Fruit fly (Drosophila melanogaster) whole organism, prepupa: ENCODE results near the gene lectin-37Db.

Source experiments
- Blimp-1 ChIP-seq: fragments of 200-800 bp; sonication (Bioruptor generic); optimal IDR thresholded peaks from 3 replicates; lab custom pipeline; 2017; ENCODE audit warnings: missing biosample characterization, missing genetic modification characterization, mild to moderate bottlenecking, moderate library complexity, missing genetic modification reagents
- CG10631 ChIP-seq: fragments of 200-800 bp; sonication (Bioruptor generic); optimal IDR thresholded peaks from 2 replicates; lab custom pipeline; 2016; ENCODE audit warnings: missing biosample characterization, missing genetic modification characterization
- CG10669 ChIP-seq: fragments of 200-800 bp; sonication (Bioruptor generic); optimal IDR thresholded peaks from 3 replicates; lab custom pipeline; 2018; ENCODE audit warnings: missing biosample characterization, mild to moderate bottlenecking, missing genetic modification characterization, moderate library complexity
- CG11294 ChIP-seq: fragments of 200-800 bp; sonication (Bioruptor generic); IDR thresholded peaks from 2 replicates; pipeline ENCODE4 v1.3.6; 2022; ENCODE audit warnings: missing biosample characterization, missing genetic modification characterization
- CG15336 ChIP-seq: fragments of 200-800 bp; sonication (Bioruptor generic); IDR thresholded peaks from 2 replicates; pipeline ENCODE4 v1.3.6; 2022; ENCODE audit warnings: missing biosample characterization, missing genetic modification characterization
- CG1621 ChIP-seq: fragments of 200-800 bp; sonication (Bioruptor generic); optimal IDR thresholded peaks from 3 replicates; lab custom pipeline; 2018; ENCODE audit warnings: missing biosample characterization, mild to moderate bottlenecking, missing genetic modification characterization
- CG3032 ChIP-seq: fragments of 200-800 bp; optimal IDR thresholded peaks from 2 replicates; lab custom pipeline; 2019; ENCODE audit warnings: missing biosample characterization, mild to moderate bottlenecking, missing genetic modification characterization, moderate library complexity
- CG31627 ChIP-seq: fragments of 200-800 bp; sonication (Bioruptor generic); optimal IDR thresholded peaks from 3 replicates; lab custom pipeline; 2016; ENCODE audit warnings: missing biosample characterization, missing genetic modification characterization
- CG32006 ChIP-seq: fragments of 200-800 bp; sonication (Bioruptor generic); optimal IDR thresholded peaks from 3 replicates; lab custom pipeline; 2017; ENCODE audit warnings: missing biosample characterization, mild to moderate bottlenecking, missing genetic modification characterization
- CG34406 ChIP-seq: fragments of 200-800 bp; sonication (Bioruptor generic); optimal IDR thresholded peaks from 3 replicates; lab custom pipeline; 2016; ENCODE audit warnings: missing biosample characterization, missing genetic modification characterization
- CG3919 ChIP-seq: fragments of 200-800 bp; sonication (Bioruptor generic); optimal IDR thresholded peaks from 3 replicates; lab custom pipeline; 2016; ENCODE audit warnings: missing biosample characterization, missing genetic modification characterization
- CG6163 ChIP-seq: fragments of 200-800 bp; sonication (Bioruptor generic); IDR thresholded peaks from 3 replicates; pipeline ENCODE4 v1.3.6; 2022; ENCODE audit warnings: missing biosample characterization, missing genetic modification characterization
- CG6792 ChIP-seq: fragments of 200-800 bp; sonication (Bioruptor generic); optimal IDR thresholded peaks from 3 replicates; lab custom pipeline; 2016; ENCODE audit warnings: missing biosample characterization, missing genetic modification characterization
- CG8119 ChIP-seq: fragments of 200-800 bp; sonication (Bioruptor generic); IDR thresholded peaks from 3 replicates; pipeline ENCODE4 v1.3.6; 2022; ENCODE audit warnings: missing biosample characterization, missing genetic modification characterization
- CG9139 ChIP-seq: fragments of 200-800 bp; sonication (Bioruptor generic); optimal IDR thresholded peaks from 3 replicates; lab custom pipeline; 2017; ENCODE audit warnings: missing biosample characterization, mild to moderate bottlenecking, missing genetic modification characterization
- Eip75B ChIP-seq: fragments of 200-800 bp; sonication (Bioruptor generic); optimal IDR thresholded peaks from 3 replicates; lab custom pipeline; 2016; ENCODE audit warnings: missing biosample characterization, missing genetic modification characterization
- Eip78C ChIP-seq: fragments of 200-800 bp; sonication (Bioruptor generic); peaks from one replicate; lab custom pipeline; 2016; ENCODE audit warnings: missing biosample characterization, missing genetic modification characterization
- Eip93F ChIP-seq: fragments of 200-800 bp; sonication (Bioruptor generic); optimal IDR thresholded peaks from 2 replicates; lab custom pipeline; 2016; ENCODE audit warnings: missing biosample characterization, mild to moderate bottlenecking, missing genetic modification characterization
- Ets21C ChIP-seq: fragments of 200-800 bp; sonication (Bioruptor generic); optimal IDR thresholded peaks from 3 replicates; lab custom pipeline; 2016; ENCODE audit warnings: missing biosample characterization, missing genetic modification characterization
- Ets96B ChIP-seq: fragments of 200-800 bp; optimal IDR thresholded peaks from 2 replicates; lab custom pipeline; 2019; ENCODE audit warnings: missing biosample characterization, mild to moderate bottlenecking, missing genetic modification characterization, moderate library complexity
- Smox ChIP-seq: fragments of 200-800 bp; sonication (Bioruptor generic); optimal IDR thresholded peaks from 3 replicates; lab custom pipeline; 2016; ENCODE audit warnings: missing biosample characterization, missing genetic modification characterization
- Sox14 ChIP-seq: fragments of 200-800 bp; sonication (Bioruptor generic); optimal IDR thresholded peaks from 3 replicates; lab custom pipeline; 2016; ENCODE audit warnings: missing biosample characterization, missing genetic modification characterization
- dac ChIP-seq: fragments of 200-800 bp; sonication (Bioruptor generic); optimal IDR thresholded peaks from 2 replicates; lab custom pipeline; 2017; ENCODE audit warnings: missing biosample characterization, mild to moderate bottlenecking, missing genetic modification characterization
- eg ChIP-seq: fragments of 200-800 bp; sonication (Bioruptor generic); IDR thresholded peaks from 3 replicates; pipeline ENCODE4 v1.3.6; 2022; ENCODE audit warnings: missing biosample characterization, missing genetic modification characterization
- esn ChIP-seq: fragments of 200-800 bp; sonication (Bioruptor generic); optimal IDR thresholded peaks from 2 replicates; lab custom pipeline; 2016; ENCODE audit warnings: missing biosample characterization, mild to moderate bottlenecking, missing genetic modification characterization, moderate library complexity
- fd59A ChIP-seq: fragments of 200-800 bp; sonication (Bioruptor generic); optimal IDR thresholded peaks from 2 replicates; lab custom pipeline; 2017; ENCODE audit warnings: missing biosample characterization, mild to moderate bottlenecking, missing genetic modification characterization, missing genetic modification reagents
- fd85E ChIP-seq: fragments of 200-800 bp; sonication (Bioruptor generic); optimal IDR thresholded peaks from 3 replicates; lab custom pipeline; 2016; ENCODE audit warnings: missing biosample characterization, missing genetic modification characterization
- fkh ChIP-seq: fragments of 200-800 bp; sonication (Bioruptor generic); optimal IDR thresholded peaks from 3 replicates; lab custom pipeline; 2017; ENCODE audit warnings: missing biosample characterization, mild to moderate bottlenecking, missing genetic modification characterization, moderate library complexity
- lz ChIP-seq: fragments of 200-800 bp; sonication (Bioruptor generic); optimal IDR thresholded peaks from 3 replicates; lab custom pipeline; 2016; ENCODE audit warnings: missing biosample characterization, missing genetic modification characterization
- net ChIP-seq: fragments of 200-800 bp; sonication (Bioruptor generic); optimal IDR thresholded peaks from 3 replicates; lab custom pipeline; 2016; ENCODE audit warnings: missing biosample characterization, missing genetic modification characterization
- pdm3 ChIP-seq: fragments of 200-800 bp; sonication (Bioruptor generic); optimal IDR thresholded peaks from 3 replicates; lab custom pipeline; 2016; ENCODE audit warnings: missing biosample characterization, missing genetic modification characterization
- ss ChIP-seq, 2 experiments: fragments of 200-800 bp; sonication (Bioruptor generic); optimal IDR thresholded peaks; 2 replicates in 1 of 2; 3 replicates in 1 of 2; lab custom pipeline; 2017 to 2018; ENCODE audit warnings: mild to moderate bottlenecking in 2 of 2, missing biosample characterization in 2 of 2, missing genetic modification characterization in 2 of 2, moderate library complexity in 1 of 2
- svp ChIP-seq: fragments of 200-800 bp; sonication (Bioruptor generic); peaks from one replicate; lab custom pipeline; 2016; ENCODE audit warnings: missing biosample characterization, missing genetic modification characterization
- topi ChIP-seq: fragments of 200-800 bp; sonication (Bioruptor generic); optimal IDR thresholded peaks from 3 replicates; lab custom pipeline; 2016; ENCODE audit warnings: missing biosample characterization, missing genetic modification characterization
- vri ChIP-seq: fragments of 200-800 bp; sonication (Bioruptor generic); optimal IDR thresholded peaks from 3 replicates; lab custom pipeline; 2016; ENCODE audit warnings: missing biosample characterization, mild to moderate bottlenecking, missing genetic modification characterization

The lectin-37Db gene

dm6 chr2L:19377129-19378083 lies 41.5 kb upstream of the lectin-37Db start (continued):
- TF ChIP-seq esn (peak; percentile 32), svp (GFP tag; lab: Kevin White, UChicago) (peak; percentile 76), Ets21C (GFP tag; lab: Kevin White, UChicago) (no peak), fd59A (GFP tag; lab: Kevin White, UChicago) (peak; percentile 11), CG10669 (GFP tag; lab: Kevin White, UChicago) (peak; percentile 45), CG3919 (GFP tag; lab: Kevin White, UChicago) (no peak), CG8119 (0 out of 3 replicates have a peak, but pooled peaks have one; percentile 28), eg (GFP tag; lab: Robert Waterston, UW) (no peak), CG32006 (GFP tag; lab: Kevin White, UChicago) (no peak), CG9139 (no peak), Smox (GFP tag; lab: Kevin White, UChicago) (peak; percentile 12), Blimp-1 (GFP tag; lab: Kevin White, UChicago) (no peak), Ets96B (peak; percentile 8), CG15336 (GFP tag; lab: Robert Waterston, UW) (no peak), net (peak; percentile 19), topi (GFP tag; lab: Kevin White, UChicago) (peak; percentile 25), Sox14 (GFP tag; lab: Kevin White, UChicago) (no peak), CG6163 (no peak; the same call in 2 of the 3 replicates), vri (GFP tag; lab: Kevin White, UChicago) (no peak), CG34406 (GFP tag; lab: Kevin White, UChicago) (peak; percentile 0), CG31627 (GFP tag; lab: Kevin White, UChicago) (no peak), fd85E (GFP tag; lab: Kevin White, UChicago) (no peak), Eip75B (GFP tag; lab: Kevin White, UChicago) (peak; percentile 18), CG6792 (GFP tag; lab: Kevin White, UChicago) (peak; percentile 9), Eip78C (peak; percentile 73), pdm3 (GFP tag; lab: Kevin White, UChicago) (peak; percentile 22), CG1621 (peak; percentile 16), ss (GFP tag; optimal IDR thresholded peaks at IDR 0.05; lab: Kevin White, UChicago) (peak; percentile 5 to 7), dac (no peak)

dm6 chr2L:19378620-19379019 lies 40.3 kb upstream of the lectin-37Db start:
- TF ChIP-seq Eip93F (GFP tag; lab: Kevin White, UChicago) (no peak), topi (GFP tag; lab: Kevin White, UChicago) (no peak), CG10631 (GFP tag; lab: Kevin White, UChicago) (no peak), pdm3 (GFP tag; lab: Kevin White, UChicago) (no peak)

- TF ChIP-seq CG9139 (no peak), CG1621 (no peak), lz (no peak), fkh (GFP tag; lab: Kevin White, UChicago) (no peak), CG3032 (tag; lab: Kevin White, UChicago) (no peak), CG6163 (no peak), CG11294 (GFP tag; lab: Robert Waterston, UW) (no peak), CG31627 (GFP tag; lab: Kevin White, UChicago) (no peak)
- TF ChIP-seq, all 60 proteins: peak for 0
These were observed 38.2 kb upstream of the lectin-37Db start, which contains the start of gene CG17350 for dm6 chr2L:19380630-19381029. TSS of gene CG17350 (plus strand) at chr2L:19380930.
